Worm (Caenorhabditis elegans) whole organism, early embryonic: ENCODE results near the gene F20G2.3.

Source experiments
- ama-1 ChIP-seq: fragments of 150-350 bp; optimal IDR thresholded peaks from 2 replicates; lab custom pipeline; 2014
- ceh-36 ChIP-seq: sonication (generic microtip); optimal IDR thresholded peaks from 2 replicates; lab custom pipeline; 2016; ENCODE audit warnings: missing genetic modification characterization, inconsistent platforms, missing compliant biosample characterization
- ets-7 ChIP-seq: sonication (generic microtip); optimal IDR thresholded peaks from 2 replicates; lab custom pipeline; 2016; ENCODE audit warnings: missing genotype, missing genetic modification characterization, missing compliant biosample characterization
- flt-1 ChIP-seq: fragments of 200-800 bp; sonication (Bioruptor generic); IDR thresholded peaks from 2 replicates; pipeline ENCODE4 v1.3.6; 2022; ENCODE audit warnings: missing genetic modification characterization, missing compliant biosample characterization
- scrt-1 ChIP-seq: fragments of 200-800 bp; sonication (Bioruptor generic); IDR thresholded peaks from 2 replicates; pipeline ENCODE4 v1.3.6; 2022; ENCODE audit warnings: missing genetic modification characterization, missing compliant biosample characterization
- sea-1 ChIP-seq: fragments of 200-800 bp; sonication (Bioruptor generic); conservative IDR thresholded peaks from 2 replicates; pipeline ENCODE4 v1.3.6; 2022; ENCODE audit warnings: missing genetic modification characterization, missing compliant biosample characterization
- tbx-11 ChIP-seq: fragments of 200-800 bp; sonication (Bioruptor generic); IDR thresholded peaks from 2 replicates; pipeline ENCODE4 v1.3.6; 2022; ENCODE audit warnings: missing genetic modification characterization, missing compliant biosample characterization
- tra-4 ChIP-seq: sonication (generic microtip); optimal IDR thresholded peaks from 2 replicates; lab custom pipeline; 2017; ENCODE audit warnings: missing genetic modification characterization, missing compliant biosample characterization

ce11 chrV:13799190-13799589, 30.9 kb upstream of the F20G2.3 start:
- TF ChIP-seq tra-4 (tag; lab: Kevin White, UChicago) (no peak), ama-1 (no peak), flt-1 (GFP tag; lab: Robert Waterston, UW) (no peak), ceh-36 (no peak), scrt-1 (GFP tag; lab: Robert Waterston, UW) (no peak), sea-1 (GFP tag; lab: Robert Waterston, UW) (no peak), ets-7 (tag; lab: Kevin White, UChicago) (no peak), tbx-11 (GFP tag; lab: Robert Waterston, UW) (no peak)
